Worm (Caenorhabditis elegans) whole organism, midembryonic: ENCODE results near the gene W04E12.2.

Source experiments
- cog-1 ChIP-seq: sonication (generic microtip); optimal IDR thresholded peaks from 2 replicates; lab custom pipeline; 2016; ENCODE audit warnings: missing genetic modification characterization, missing compliant biosample characterization
- flt-1 ChIP-seq: fragments of 200-800 bp; sonication (Bioruptor generic); IDR thresholded peaks from 2 replicates; pipeline ENCODE4 v1.3.6; 2022; ENCODE audit warnings: missing genetic modification characterization, missing compliant biosample characterization
- klf-2 ChIP-seq: fragments of 200-800 bp; sonication (Bioruptor generic); conservative IDR thresholded peaks from 2 replicates; pipeline ENCODE4 v1.3.6; 2022; ENCODE audit warnings: missing genetic modification reagents, missing genetic modification characterization, missing compliant biosample characterization
- med-1 ChIP-seq: sonication (generic microtip); optimal IDR thresholded peaks from 2 replicates; lab custom pipeline; 2017; ENCODE audit warnings: missing genetic modification characterization, mild to moderate bottlenecking, missing compliant biosample characterization, antibody characterized with exemption, missing genetic modification reagents; ENCODE audit not compliant: insufficient read depth
- ref-1 ChIP-seq: fragments of 200-800 bp; sonication (Bioruptor generic); conservative IDR thresholded peaks from 2 replicates; pipeline ENCODE4 v1.3.6; 2022; ENCODE audit warnings: missing genetic modification reagents, missing genetic modification characterization, missing compliant biosample characterization
- tab-1 ChIP-seq: fragments of 200-800 bp; sonication (Bioruptor generic); IDR thresholded peaks from 2 replicates; pipeline ENCODE4 v1.3.6; 2022; ENCODE audit warnings: missing genetic modification characterization, missing compliant biosample characterization
- ztf-23 ChIP-seq: fragments of 200-800 bp; sonication (Bioruptor generic); IDR thresholded peaks from 2 replicates; pipeline ENCODE4 v1.3.6; 2022; ENCODE audit warnings: missing genetic modification reagents, missing genetic modification characterization, missing compliant biosample characterization
- ztf-29 ChIP-seq: fragments of 200-800 bp; sonication (Bioruptor generic); IDR thresholded peaks from 2 replicates; pipeline ENCODE4 v1.3.6; 2022; ENCODE audit warnings: missing genetic modification reagents, missing genetic modification characterization, missing compliant biosample characterization

- TF ChIP-seq flt-1 (GFP tag; lab: Robert Waterston, UW) (no peak), ref-1 (GFP tag; lab: Robert Waterston, UW) (no peak), med-1 (GFP tag; lab: Kevin White, UChicago) (no peak), klf-2 (no peak), ztf-29 (GFP tag; lab: Robert Waterston, UW) (no peak), cog-1 (no peak), tab-1 (no peak), ztf-23 (GFP tag; lab: Robert Waterston, UW) (no peak)
These were observed 16.3 kb downstream of the W04E12.2 start for ce11 chrV:19724589-19724988.
